Worm (Caenorhabditis elegans): ENCODE data around the gene urm-1.

urm-1 gene

DNA sequence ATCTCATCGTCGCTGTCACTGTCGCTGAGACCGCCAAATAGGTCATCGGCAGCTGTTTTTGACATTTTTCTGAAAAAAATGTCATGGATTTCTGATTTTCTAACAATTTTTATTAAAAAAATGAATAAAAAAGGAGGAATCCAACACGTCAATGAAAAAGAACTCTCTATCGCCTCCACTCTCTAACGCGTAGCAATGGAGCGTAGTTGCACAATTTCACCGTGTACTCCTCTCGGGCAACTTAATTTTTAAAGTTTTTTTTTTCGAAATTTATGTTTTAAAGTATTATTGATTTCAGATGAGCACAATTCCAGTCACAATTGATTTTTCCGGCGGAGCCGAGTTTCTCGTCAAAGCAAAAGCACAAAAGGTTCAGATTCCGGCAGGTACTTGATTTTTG lies at the start of gene urm-1, which contains the start of gene taf-11.3:
TSS of gene urm-1 (plus strand) at position 299 of the 400 bp plus-strand sequence.
TSS of gene taf-11.3 (minus strand) at position 69 of the 400 bp plus-strand sequence.
- TF ChIP-seq nhr-11 (tag; optimal IDR thresholded peaks at IDR 0.05) (no peak), nhr-12 (tag; optimal IDR thresholded peaks at IDR 0.05) (no peak), rnt-1 (tag; optimal IDR thresholded peaks at IDR 0.05) (peak; percentile 84), nhr-237 (tag; optimal IDR thresholded peaks at IDR 0.05) (peak; percentile 32), C04F5.9 (tag; optimal IDR thresholded peaks at IDR 0.05) (peak; percentile 60), fkh-10 (GFP tag; optimal IDR thresholded peaks at IDR 0.05) (no peak), ceh-90 (tag; optimal IDR thresholded peaks at IDR 0.05) (no peak), ztf-4 (tag; optimal IDR thresholded peaks at IDR 0.05) (peak; percentile 15), ceh-63 (GFP tag; optimal IDR thresholded peaks at IDR 0.05) (no peak), unc-98 (GFP tag; IDR thresholded peaks at IDR 0.05) (no peak), tlp-1 (tag; optimal IDR thresholded peaks at IDR 0.05) (no peak), ceh-82 (tag; optimal IDR thresholded peaks at IDR 0.05) (peak; percentile 84 to 90 (median 87)), dpl-1 (GFP tag; optimal IDR thresholded peaks at IDR 0.05) (peak; percentile 76 to 83 (median 80)), fos-1 (tag; optimal IDR thresholded peaks at IDR 0.05) (peak; percentile 39), nhr-90 (tag; optimal IDR thresholded peaks at IDR 0.05; ENCODE audit: poor library complexity) (peak; percentile 72), skn-1 (tag; optimal IDR thresholded peaks at IDR 0.05) (peak; percentile 78), zag-1 (tag; optimal IDR thresholded peaks at IDR 0.05) (no peak), ama-1 (optimal IDR thresholded peaks at IDR 0.05) (no peak), pax-3 (tag; optimal IDR thresholded peaks at IDR 0.05) (peak; percentile 31), zip-4 (GFP tag; optimal IDR thresholded peaks at IDR 0.05) (no peak), dsc-1 (tag; optimal IDR thresholded peaks at IDR 0.05) (peak; percentile 80), mab-9 (GFP tag; IDR thresholded peaks at IDR 0.05) (no peak), ets-5 (GFP tag; IDR thresholded peaks at IDR 0.05) (no peak), unc-86 (tag; optimal IDR thresholded peaks at IDR 0.05) (peak; percentile 70), xbp-1 (tag; optimal IDR thresholded peaks at IDR 0.05) (peak; percentile 90), mdl-1 (tag; optimal IDR thresholded peaks at IDR 0.05) (peak in 1 of 2 experiments; percentile 17), aly-2 (tag; optimal IDR thresholded peaks at IDR 0.05) (peak; percentile 1), egl-27 (tag; optimal IDR thresholded peaks at IDR 0.05) (no peak), lin-39 (tag; optimal IDR thresholded peaks at IDR 0.05) (no peak), nhr-20 (tag; optimal IDR thresholded peaks at IDR 0.05) (peak; percentile 84), nhr-85 (tag) (peak; percentile 81), nhr-77 (tag; optimal IDR thresholded peaks at IDR 0.05) (peak; percentile 27), fkh-8 (tag; optimal IDR thresholded peaks at IDR 0.05) (peak; percentile 82), snu-23 (GFP tag; optimal IDR thresholded peaks at IDR 0.05) (peak; percentile 93), mep-1 (tag; optimal IDR thresholded peaks at IDR 0.05) (peak; percentile 88), unc-130 (tag; optimal IDR thresholded peaks at IDR 0.05) (peak; percentile 98), irx-1 (tag; optimal IDR thresholded peaks at IDR 0.05) (peak; percentile 47), nhr-28 (tag; optimal IDR thresholded peaks at IDR 0.05) (no peak), lin-35 (GFP tag; optimal IDR thresholded peaks at IDR 0.05) (peak; percentile 84 to 88), aha-1 (tag; optimal IDR thresholded peaks at IDR 0.05) (no peak), lin-13 (GFP tag; optimal IDR thresholded peaks at IDR 0.05) (peak; percentile 47), mef-2 (tag; optimal IDR thresholded peaks at IDR 0.05) (peak; percentile 39), lin-15B (tag; optimal IDR thresholded peaks at IDR 0.05) (peak; percentile 88), nhr-47 (tag; optimal IDR thresholded peaks at IDR 0.05) (peak; percentile 80), blmp-1 (tag; optimal IDR thresholded peaks at IDR 0.05) (peak; percentile 84), lir-3 (tag; optimal IDR thresholded peaks at IDR 0.05; ENCODE audit: poor library complexity) (no peak), ces-1 (GFP tag; optimal IDR thresholded peaks at IDR 0.05) (no peak), swsn-7 (tag; optimal IDR thresholded peaks at IDR 0.05) (peak; percentile 86), hpl-2 (GFP tag; optimal IDR thresholded peaks at IDR 0.05) (no peak), sptf-1 (tag; optimal IDR thresholded peaks at IDR 0.05) (no peak), pqm-1 (tag; optimal IDR thresholded peaks at IDR 0.05) (no peak), jun-1 (tag; optimal IDR thresholded peaks at IDR 0.05) (no peak), isw-1 (GFP tag; IDR thresholded peaks at IDR 0.05) (peak; percentile 54), C16A3.4 (tag; optimal IDR thresholded peaks at IDR 0.05) (peak; percentile 89), vab-15 (tag; optimal IDR thresholded peaks at IDR 0.05) (no peak)
